Worm (Caenorhabditis elegans) whole organism, early embryonic: ENCODE measurements around the gene fip-7.

ENCODE experiments used
- B0310.2 ChIP-seq: sonication (generic microtip); optimal IDR thresholded peaks from 2 replicates; lab custom pipeline; 2016; ENCODE audit warnings: mild to moderate bottlenecking, missing genetic modification characterization, missing compliant biosample characterization
- F13C5.2 ChIP-seq: sonication (generic microtip); optimal IDR thresholded peaks from 2 replicates; lab custom pipeline; 2017; ENCODE audit warnings: mild to moderate bottlenecking, missing genetic modification characterization, inconsistent platforms, missing compliant biosample characterization
- aly-1 ChIP-seq: sonication (generic microtip); optimal IDR thresholded peaks from 2 replicates; lab custom pipeline; 2016; ENCODE audit warnings: missing genetic modification characterization, missing compliant biosample characterization
- ama-1 ChIP-seq: fragments of 150-350 bp; optimal IDR thresholded peaks from 2 replicates; lab custom pipeline; 2014
- ceh-13 ChIP-seq: fragments of 200-800 bp; sonication (Bioruptor generic); optimal IDR thresholded peaks from 2 replicates; lab custom pipeline; 2018; ENCODE audit warnings: mild to moderate bottlenecking, missing genetic modification characterization, missing compliant biosample characterization
- ets-7 ChIP-seq: sonication (generic microtip); optimal IDR thresholded peaks from 2 replicates; lab custom pipeline; 2016; ENCODE audit warnings: missing genotype, missing genetic modification characterization, missing compliant biosample characterization
- flt-1 ChIP-seq: fragments of 200-800 bp; sonication (Bioruptor generic); IDR thresholded peaks from 2 replicates; pipeline ENCODE4 v1.3.6; 2022; ENCODE audit warnings: missing genetic modification characterization, missing compliant biosample characterization
- hmg-4 ChIP-seq: fragments of 200-800 bp; sonication (Bioruptor generic); optimal IDR thresholded peaks from 2 replicates; lab custom pipeline; 2018; ENCODE audit warnings: mild to moderate bottlenecking, missing genetic modification characterization, missing compliant biosample characterization
- pes-1 ChIP-seq: fragments of 200-800 bp; sonication (Bioruptor generic); IDR thresholded peaks from 2 replicates; pipeline ENCODE4 v1.3.6; 2022; ENCODE audit warnings: missing genetic modification reagents, missing genetic modification characterization, missing compliant biosample characterization
- scrt-1 ChIP-seq: fragments of 200-800 bp; sonication (Bioruptor generic); IDR thresholded peaks from 2 replicates; pipeline ENCODE4 v1.3.6; 2022; ENCODE audit warnings: missing genetic modification characterization, missing compliant biosample characterization
- tbx-11 ChIP-seq: fragments of 200-800 bp; sonication (Bioruptor generic); IDR thresholded peaks from 2 replicates; pipeline ENCODE4 v1.3.6; 2022; ENCODE audit warnings: missing genetic modification characterization, missing compliant biosample characterization
- tbx-37 ChIP-seq: fragments of 200-800 bp; sonication (Bioruptor generic); conservative IDR thresholded peaks from 2 replicates; pipeline ENCODE4 v1.3.6; 2022; ENCODE audit warnings: missing genetic modification reagents, missing genetic modification characterization, missing compliant biosample characterization
- tra-4 ChIP-seq: sonication (generic microtip); optimal IDR thresholded peaks from 2 replicates; lab custom pipeline; 2017; ENCODE audit warnings: missing genetic modification characterization, missing compliant biosample characterization

ce11 chrIV:16656232-16656631 is 30.2 kb downstream of the fip-7 start, which contains the start of gene tsr-2:
- no peak for TF ChIP-seq tbx-37
- no peak for TF ChIP-seq ceh-13
- TF ChIP-seq ama-1 (lab: Kevin White, UChicago): no peak
- no peak for TF ChIP-seq ets-7 (tag; lab: Kevin White, UChicago)
- TF ChIP-seq F13C5.2 (tag; lab: Kevin White, UChicago): peak; percentile 58
- TF ChIP-seq hmg-4 (GFP tag; lab: Kevin White, UChicago): peak; percentile 7
- TF ChIP-seq scrt-1 (GFP tag; lab: Robert Waterston, UW): no peak
- no peak for TF ChIP-seq flt-1 (GFP tag; lab: Robert Waterston, UW)
- no peak for TF ChIP-seq B0310.2 (tag; lab: Kevin White, UChicago)
- peak; percentile 25; the same call in 1 of the 2 replicates for TF ChIP-seq pes-1 (GFP tag; lab: Robert Waterston, UW)
- no peak for TF ChIP-seq tbx-11 (GFP tag; lab: Robert Waterston, UW)
- TF ChIP-seq aly-1 (tag; lab: Kevin White, UChicago): no peak
- no peak for TF ChIP-seq tra-4
